Worm (Caenorhabditis elegans) whole organism, L4 larva: ENCODE results near the gene K04G7.1.
A peak's percentile ranks its signal among the peaks of the same experiment; 100 is the strongest.

Experiments
- D1046.2 ChIP-seq: fragments of 200-800 bp; sonication (Bioruptor generic); IDR thresholded peaks from 2 replicates; pipeline ENCODE4 v1.3.6; 2022; ENCODE audit warnings: missing genetic modification characterization, missing compliant biosample characterization
- T20F7.1 ChIP-seq: fragments of 200-800 bp; sonication (Bioruptor generic); optimal IDR thresholded peaks from 2 replicates; lab custom pipeline; 2018; ENCODE audit warnings: mild to moderate bottlenecking, missing genetic modification characterization, missing compliant biosample characterization
- Y48G9A.11 ChIP-seq: fragments of 200-800 bp; sonication (Bioruptor generic); IDR thresholded peaks from 2 replicates; pipeline ENCODE4 v1.3.6; 2022; ENCODE audit warnings: missing genetic modification reagents, missing genetic modification characterization, missing compliant biosample characterization
- aha-1 ChIP-seq: fragments of 150-350 bp; peaks from one replicate; lab custom pipeline; 2014; ENCODE audit warnings: missing biosample characterization, missing genetic modification characterization
- daf-16 ChIP-seq, 3 experiments: sonication (generic microtip); optimal IDR thresholded peaks; 2 replicates each; lab custom pipeline; 2016 to 2017; ENCODE audit warnings: missing genetic modification characterization in 3 of 3, missing genetic modification reagents in 3 of 3, mild to moderate bottlenecking in 2 of 3, missing compliant biosample characterization in 2 of 3, missing biosample characterization in 1 of 3, moderate library complexity in 1 of 3
- daf-19 ChIP-seq: fragments of 200-800 bp; sonication (Bioruptor generic); conservative IDR thresholded peaks from 2 replicates; pipeline ENCODE4 v1.3.6; 2022; ENCODE audit warnings: missing genetic modification characterization, missing compliant biosample characterization
- daf-8 ChIP-seq: fragments of 200-800 bp; sonication (Bioruptor generic); IDR thresholded peaks from 2 replicates; pipeline ENCODE4 v1.3.6; 2022; ENCODE audit warnings: missing genetic modification characterization, missing compliant biosample characterization
- dmd-6 ChIP-seq: fragments of 200-800 bp; sonication (Bioruptor generic); IDR thresholded peaks from 2 replicates; pipeline ENCODE4 v1.3.6; 2022; ENCODE audit warnings: missing genetic modification reagents, missing genetic modification characterization, missing compliant biosample characterization
- dmd-8 ChIP-seq: fragments of 200-800 bp; sonication (Bioruptor generic); IDR thresholded peaks from 2 replicates; pipeline ENCODE4 v1.3.6; 2022; ENCODE audit warnings: missing genetic modification characterization, missing compliant biosample characterization
- dpl-1 ChIP-seq: fragments of 150-350 bp; optimal IDR thresholded peaks from 2 replicates; lab custom pipeline; 2014; ENCODE audit warnings: missing biosample characterization, missing genetic modification reagents, missing genetic modification characterization
- duxl-1 ChIP-seq: sonication (generic microtip); optimal IDR thresholded peaks from 2 replicates; lab custom pipeline; 2016; ENCODE audit warnings: mild to moderate bottlenecking, missing genetic modification characterization, moderate library complexity, missing compliant biosample characterization; ENCODE audit not compliant: poor library complexity
- dve-1 ChIP-seq: sonication (generic microtip); optimal IDR thresholded peaks from 2 replicates; lab custom pipeline; 2017; ENCODE audit warnings: antibody characterized with exemption, mild to moderate bottlenecking, missing genetic modification characterization, missing compliant biosample characterization; ENCODE audit not compliant: insufficient read depth
- fkh-10 ChIP-seq: fragments of 150-350 bp; optimal IDR thresholded peaks from 2 replicates; lab custom pipeline; 2014; ENCODE audit warnings: missing biosample characterization, missing genetic modification reagents, missing genetic modification characterization
- gei-8 ChIP-seq: fragments of 200-800 bp; sonication (Bioruptor generic); optimal IDR thresholded peaks from 2 replicates; lab custom pipeline; 2018; ENCODE audit warnings: mild to moderate bottlenecking, missing genetic modification characterization, missing compliant biosample characterization
- hlh-11 ChIP-seq: fragments of 200-800 bp; sonication (Bioruptor generic); optimal IDR thresholded peaks from 2 replicates; lab custom pipeline; 2018; ENCODE audit warnings: mild to moderate bottlenecking, missing genetic modification characterization, missing compliant biosample characterization
- hmg-1.1 ChIP-seq: fragments of 200-800 bp; sonication (Bioruptor generic); IDR thresholded peaks from 2 replicates; pipeline ENCODE4 v1.3.6; 2022; ENCODE audit warnings: missing genetic modification reagents, missing genetic modification characterization, missing compliant biosample characterization
- jun-1 ChIP-seq: fragments of 150-350 bp; optimal IDR thresholded peaks from 2 replicates; lab custom pipeline; 2014; ENCODE audit warnings: missing biosample characterization, missing genetic modification reagents, missing genetic modification characterization
- lsy-2 ChIP-seq, 2 experiments: fragments of 150-350 bp in 1 of 2; sonication (generic microtip) in 1 of 2; optimal IDR thresholded peaks; 2 replicates each; lab custom pipeline; 2014 to 2017; ENCODE audit warnings: missing biosample characterization in 2 of 2, missing genetic modification characterization in 2 of 2
- madf-5 ChIP-seq, 2 experiments: fragments of 200-800 bp; sonication (Bioruptor generic); IDR thresholded peaks; 2 replicates each; pipeline ENCODE4 v1.3.6; 2022; ENCODE audit warnings: missing compliant biosample characterization in 2 of 2, missing genetic modification characterization in 2 of 2
- mdl-1 ChIP-seq, 2 experiments: fragments of 150-350 bp in 1 of 2; sonication (generic microtip) in 1 of 2; optimal IDR thresholded peaks; 2 replicates each; lab custom pipeline; 2014 to 2017; ENCODE audit warnings: missing biosample characterization in 2 of 2, missing genetic modification characterization in 2 of 2
- mdt-29 ChIP-seq: fragments of 200-800 bp; sonication (Bioruptor generic); IDR thresholded peaks from 2 replicates; pipeline ENCODE4 v1.3.6; 2022; ENCODE audit warnings: missing genetic modification reagents, missing genetic modification characterization, missing compliant biosample characterization
- mep-1 ChIP-seq: fragments of 150-350 bp; sonication (generic microtip); optimal IDR thresholded peaks from 3 replicates; lab custom pipeline; 2014; ENCODE audit warnings: missing biosample characterization, missing genetic modification characterization
- mes-2 ChIP-seq: sonication (generic microtip); optimal IDR thresholded peaks from 2 replicates; lab custom pipeline; 2016; ENCODE audit warnings: missing genotype, mild to moderate bottlenecking, missing genetic modification characterization, missing compliant biosample characterization; ENCODE audit not compliant: poor library complexity, severe bottlenecking
- mxl-2 ChIP-seq: fragments of 200-800 bp; sonication (Bioruptor generic); conservative IDR thresholded peaks from 2 replicates; pipeline ENCODE4 v1.3.6; 2022; ENCODE audit warnings: missing genetic modification reagents, missing genetic modification characterization, missing compliant biosample characterization
- nhr-10 ChIP-seq: fragments of 150-350 bp; optimal IDR thresholded peaks from 2 replicates; lab custom pipeline; 2014; ENCODE audit warnings: missing biosample characterization, missing genetic modification characterization
- nhr-11 ChIP-seq: fragments of 150-350 bp; optimal IDR thresholded peaks from 2 replicates; lab custom pipeline; 2014; ENCODE audit warnings: missing biosample characterization, missing genetic modification characterization
- nhr-28 ChIP-seq: fragments of 150-350 bp; optimal IDR thresholded peaks from 2 replicates; lab custom pipeline; 2014; ENCODE audit warnings: missing biosample characterization, missing genetic modification characterization
- nhr-42 ChIP-seq: fragments of 200-800 bp; sonication (Bioruptor generic); IDR thresholded peaks from 2 replicates; pipeline ENCODE4 v1.3.6; 2022; ENCODE audit warnings: missing genetic modification characterization, missing compliant biosample characterization
- nhr-6 ChIP-seq: fragments of 150-350 bp; optimal IDR thresholded peaks from 2 replicates; lab custom pipeline; 2014; ENCODE audit warnings: missing biosample characterization, missing genetic modification characterization
- nhr-77 ChIP-seq: fragments of 150-350 bp; optimal IDR thresholded peaks from 2 replicates; lab custom pipeline; 2014; ENCODE audit warnings: missing biosample characterization, missing genetic modification characterization
- pqm-1 ChIP-seq: sonication (generic microtip); optimal IDR thresholded peaks from 2 replicates; lab custom pipeline; 2017; ENCODE audit warnings: missing biosample characterization, missing genetic modification characterization
- sdz-12 ChIP-seq: fragments of 200-800 bp; sonication (Bioruptor generic); optimal IDR thresholded peaks from 2 replicates; lab custom pipeline; 2018; ENCODE audit warnings: mild to moderate bottlenecking, missing genetic modification characterization, missing compliant biosample characterization
- snpc-1.2 ChIP-seq: fragments of 200-800 bp; sonication (Bioruptor generic); IDR thresholded peaks from 2 replicates; pipeline ENCODE4 v1.3.6; 2022; ENCODE audit warnings: missing genetic modification reagents, missing genetic modification characterization, missing compliant biosample characterization
- snpc-4 ChIP-seq: fragments of 150-350 bp; optimal IDR thresholded peaks from 2 replicates; lab custom pipeline; 2014; ENCODE audit warnings: missing biosample characterization, missing genetic modification characterization
- spr-3 ChIP-seq: fragments of 200-800 bp; sonication (Bioruptor generic); optimal IDR thresholded peaks from 2 replicates; lab custom pipeline; 2018; ENCODE audit warnings: mild to moderate bottlenecking, missing genetic modification characterization, missing compliant biosample characterization
- tag-97 ChIP-seq: fragments of 200-800 bp; sonication (Bioruptor generic); IDR thresholded peaks from 2 replicates; pipeline ENCODE4 v1.3.6; 2022; ENCODE audit warnings: missing genetic modification characterization, missing compliant biosample characterization
- unc-130 ChIP-seq: sonication (generic microtip); optimal IDR thresholded peaks from 2 replicates; lab custom pipeline; 2016; ENCODE audit warnings: missing genetic modification reagents, missing genetic modification characterization, missing compliant biosample characterization
- unc-62 ChIP-seq, 3 experiments: fragments of 150-350 bp in 1 of 3; sonication (generic microtip); optimal IDR thresholded peaks in 2 of 3; peaks in 1 of 3; 1 replicate in 1 of 3; 2 replicates in 2 of 3; lab custom pipeline; 2014 to 2017; ENCODE audit warnings: missing biosample characterization in 3 of 3, missing genetic modification characterization in 3 of 3, missing genetic modification reagents in 3 of 3, missing genotype in 1 of 3
- zag-1 ChIP-seq: fragments of 150-350 bp; optimal IDR thresholded peaks from 2 replicates; lab custom pipeline; 2014; ENCODE audit warnings: missing biosample characterization, missing genetic modification characterization
- zfp-2 ChIP-seq: sonication (generic microtip); optimal IDR thresholded peaks from 2 replicates; lab custom pipeline; 2016; ENCODE audit warnings: mild to moderate bottlenecking, missing genetic modification characterization, missing compliant biosample characterization
- zfp-3 ChIP-seq: fragments of 200-800 bp; sonication (Bioruptor generic); conservative IDR thresholded peaks from 2 replicates; pipeline ENCODE4 v1.3.6; 2022; ENCODE audit warnings: missing genetic modification reagents, missing genetic modification characterization, missing compliant biosample characterization
- ztf-7 ChIP-seq: fragments of 150-350 bp; optimal IDR thresholded peaks from 2 replicates; lab custom pipeline; 2014; ENCODE audit warnings: missing biosample characterization, missing genetic modification characterization

The K04G7.1 gene

DNA sequence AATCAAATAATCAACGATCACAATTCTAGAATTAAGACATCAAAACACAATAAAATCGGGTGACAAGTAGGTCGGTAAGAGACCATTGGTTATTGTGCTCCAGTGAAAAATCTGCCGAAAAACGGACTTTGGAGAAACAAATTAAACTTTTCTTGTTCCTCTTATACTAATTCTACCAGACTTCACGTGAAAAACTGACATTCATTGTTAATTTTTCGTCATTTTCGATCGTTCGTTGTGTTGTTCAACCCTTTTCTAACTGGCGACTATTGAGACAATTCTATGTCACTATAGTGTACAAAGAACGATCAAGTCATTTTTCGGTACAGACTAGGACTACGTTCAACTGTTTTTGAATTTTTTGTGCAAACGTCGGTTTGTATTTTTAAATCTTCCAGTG is 42.0 kb upstream of the K04G7.1 start (continued):
- TF ChIP-seq D1046.2 (GFP tag; lab: Robert Waterston, UW): no peak
- peak; percentile 16 for TF ChIP-seq duxl-1
- TF ChIP-seq fkh-10 (GFP tag; lab: Kevin White, UChicago): no peak
- TF ChIP-seq nhr-10: peak; percentile 33
- no peak for TF ChIP-seq nhr-11 (tag; lab: Kevin White, UChicago)
- peak; percentile 39 for TF ChIP-seq T20F7.1 (GFP tag; lab: Kevin White, UChicago)

DNA sequence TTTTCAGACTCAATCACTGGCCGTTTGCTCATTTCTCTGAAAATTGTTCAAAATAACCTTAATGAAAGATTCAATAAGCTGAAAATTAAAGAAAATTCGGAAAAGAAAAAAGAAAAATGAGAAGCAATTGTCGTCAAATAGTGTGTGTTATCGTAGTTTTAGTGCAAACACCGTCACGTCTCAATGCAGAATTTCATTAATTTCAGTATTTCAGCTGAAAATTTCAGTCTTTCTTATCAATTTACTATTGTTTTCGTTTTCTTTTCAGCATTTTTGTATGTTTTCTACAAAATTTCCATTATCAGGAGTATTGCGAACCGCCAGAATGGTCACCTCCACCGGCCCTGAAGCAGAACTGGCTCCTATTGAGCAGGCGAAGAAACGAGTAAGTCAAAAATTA is 39.7 kb upstream of the K04G7.1 start, which contains the start of the genes B0280.9 and rpia-1:
Gene B0280.9 (minus strand): TSS at position 36 of the 400 bp plus-strand sequence.
Gene rpia-1 (plus strand): TSS at position 269 of the 400 bp plus-strand sequence.
- peak; percentile 79 for TF ChIP-seq aha-1
- TF ChIP-seq lsy-2 (tag; optimal IDR thresholded peaks at IDR 0.05; lab: Kevin White, UChicago): peak; percentile 42 to 96
- peak in 1 of 2 experiments; percentile 73 for TF ChIP-seq unc-62 (GFP tag; optimal IDR thresholded peaks at IDR 0.05 in 1 of 2; lab: Kevin White, UChicago)
- TF ChIP-seq unc-62 (tag; optimal IDR thresholded peaks at IDR 0.05; lab: Kevin White, UChicago): no peak
- TF ChIP-seq nhr-10: peak; percentile 16
- no peak for TF ChIP-seq daf-16 (GFP tag; optimal IDR thresholded peaks at IDR 0.05; lab: Kevin White, UChicago)
- TF ChIP-seq daf-16 (tag; optimal IDR thresholded peaks at IDR 0.05; lab: Kevin White, UChicago): peak; percentile 72
- TF ChIP-seq dpl-1 (GFP tag; lab: Kevin White, UChicago): peak; percentile 6
- peak; percentile 5 for TF ChIP-seq ztf-7 (tag; lab: Kevin White, UChicago)
- peak; percentile 6 for TF ChIP-seq nhr-28
- TF ChIP-seq tag-97 (GFP tag; lab: Robert Waterston, UW): no peak
- no peak for TF ChIP-seq daf-8
- peak; percentile 40 for TF ChIP-seq hlh-11 (tag; lab: Kevin White, UChicago)
- peak; percentile 23 for TF ChIP-seq pqm-1 (tag; lab: Kevin White, UChicago)
- TF ChIP-seq nhr-77: peak; percentile 41
- TF ChIP-seq mes-2 (tag; lab: Kevin White, UChicago): peak; percentile 44
- peak; percentile 25 for TF ChIP-seq mep-1
- TF ChIP-seq unc-130 (GFP tag; lab: Kevin White, UChicago): no peak
- peak; percentile 52 for TF ChIP-seq dve-1
- no peak for TF ChIP-seq zfp-2

DNA sequence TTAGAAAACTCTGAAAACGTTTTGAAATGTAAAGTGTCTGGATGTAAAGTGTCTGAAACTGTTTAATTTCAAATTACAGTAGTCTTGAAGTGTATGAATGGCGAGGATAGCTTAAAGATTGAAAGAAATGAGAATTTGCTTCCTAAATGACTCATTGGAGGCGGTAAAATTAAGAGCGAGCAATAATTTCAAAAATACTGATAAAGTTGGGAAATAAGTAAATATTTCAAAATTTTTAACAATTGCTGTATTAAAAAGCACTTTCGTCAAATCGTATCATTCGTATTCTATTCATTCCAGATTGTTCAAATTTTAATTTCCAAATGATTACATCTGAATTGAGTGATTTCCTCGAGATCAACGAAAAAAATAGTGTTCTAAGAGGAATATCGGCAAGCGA is 38.1 kb upstream of the K04G7.1 start, which contains the start of gene B0280.2:
Gene B0280.2 (plus strand): TSS at position 301 of the 400 bp plus-strand sequence.
- TF ChIP-seq zfp-3 (GFP tag; lab: Robert Waterston, UW) (no peak), fkh-10 (GFP tag; lab: Kevin White, UChicago) (no peak), mdt-29 (GFP tag; lab: Robert Waterston, UW) (no peak), mep-1 (no peak), aha-1 (no peak), jun-1 (tag; lab: Kevin White, UChicago) (no peak), snpc-4 (no peak), nhr-6 (tag; lab: Kevin White, UChicago) (no peak), spr-3 (GFP tag; lab: Kevin White, UChicago) (no peak), mes-2 (tag; lab: Kevin White, UChicago) (no peak), madf-5 (GFP tag; IDR thresholded peaks at IDR 0.05; lab: Robert Waterston, UW) (no peak), snpc-1.2 (GFP tag; lab: Robert Waterston, UW) (no peak)
- TF ChIP-seq, all 104 proteins: peak for 0

DNA sequence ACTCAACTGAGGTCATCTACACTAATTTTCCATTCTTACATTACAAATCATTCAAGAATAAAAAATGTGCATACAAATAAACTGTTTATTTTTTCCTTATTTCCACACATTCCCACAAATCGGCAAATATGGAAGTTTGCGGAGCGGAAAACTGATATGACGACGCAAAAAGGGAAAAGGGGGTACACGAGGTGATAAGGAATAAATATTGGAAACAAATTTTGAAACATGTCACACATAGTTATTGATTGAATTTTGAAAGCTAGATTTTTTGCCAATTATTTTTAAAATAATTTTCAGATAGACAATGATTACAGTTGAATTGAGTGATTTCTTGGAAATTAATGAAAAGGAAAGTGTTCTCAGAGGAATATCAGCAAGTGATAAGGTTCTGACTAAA is 33.9 kb upstream of the K04G7.1 start, which contains the start of gene viro-2:
Gene viro-2 (plus strand): TSS at position 301 of the 400 bp plus-strand sequence.
- TF ChIP-seq dmd-6: peak; percentile 50

DNA sequence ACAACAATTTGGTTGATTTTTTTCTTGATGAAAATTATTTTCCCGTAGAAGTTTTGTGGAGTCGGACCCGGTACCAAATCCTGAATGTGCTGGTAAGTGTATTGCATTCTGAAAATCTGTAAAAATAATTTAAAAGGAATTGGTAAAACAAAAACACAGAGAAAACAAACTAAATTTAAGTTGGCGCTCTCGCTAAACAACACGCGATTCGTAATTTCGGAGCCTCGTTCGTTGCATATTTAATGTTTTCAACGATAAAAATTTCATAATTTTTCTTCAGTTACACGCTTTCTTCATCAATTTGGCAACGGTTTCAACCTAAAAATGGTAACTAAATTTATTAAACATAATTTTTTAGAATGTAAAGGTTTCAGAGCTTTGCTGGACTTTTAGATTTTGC is 29.0 kb upstream of the K04G7.1 start, which contains the start of the genes pot-1 and ggtb-1:
Gene pot-1 (minus strand): TSS at position 120 of the 400 bp plus-strand sequence.
Gene ggtb-1 (plus strand): TSS at position 208 of the 400 bp plus-strand sequence.
- TF ChIP-seq gei-8 (GFP tag; lab: Kevin White, UChicago) (no peak), daf-16 (GFP tag; optimal IDR thresholded peaks at IDR 0.05; lab: Kevin White, UChicago) (no peak), daf-16 (tag; optimal IDR thresholded peaks at IDR 0.05; lab: Kevin White, UChicago) (peak; percentile 29), daf-19 (GFP tag; lab: Robert Waterston, UW) (no peak), fkh-10 (GFP tag; lab: Kevin White, UChicago) (no peak), nhr-11 (tag; lab: Kevin White, UChicago) (no peak), mes-2 (tag; lab: Kevin White, UChicago) (peak; percentile 46), zag-1 (no peak), hmg-1.1 (no peak), sdz-12 (no peak), dpl-1 (GFP tag; lab: Kevin White, UChicago) (peak; percentile 50), dmd-8 (GFP tag; lab: Robert Waterston, UW) (no peak), mdl-1 (tag; optimal IDR thresholded peaks at IDR 0.05; lab: Kevin White, UChicago) (no peak), Y48G9A.11 (peak; percentile 81), nhr-42 (GFP tag; lab: Robert Waterston, UW) (no peak), nhr-28 (no peak), mxl-2 (GFP tag; lab: Robert Waterston, UW) (no peak), T20F7.1 (GFP tag; lab: Kevin White, UChicago) (peak; percentile 92)
